Fruit fly (Drosophila melanogaster) S2 (cell line): ENCODE data around the gene ihog.

Source experiments
- CG8478 ChIP-seq: fragments of >200 bp; optimal IDR thresholded peaks from 2 replicates; lab custom pipeline; 2018
- CTCF ChIP-seq, 2 experiments: fragments of >200 bp; optimal IDR thresholded peaks; 2 replicates each; lab custom pipeline; 2018

DNA sequence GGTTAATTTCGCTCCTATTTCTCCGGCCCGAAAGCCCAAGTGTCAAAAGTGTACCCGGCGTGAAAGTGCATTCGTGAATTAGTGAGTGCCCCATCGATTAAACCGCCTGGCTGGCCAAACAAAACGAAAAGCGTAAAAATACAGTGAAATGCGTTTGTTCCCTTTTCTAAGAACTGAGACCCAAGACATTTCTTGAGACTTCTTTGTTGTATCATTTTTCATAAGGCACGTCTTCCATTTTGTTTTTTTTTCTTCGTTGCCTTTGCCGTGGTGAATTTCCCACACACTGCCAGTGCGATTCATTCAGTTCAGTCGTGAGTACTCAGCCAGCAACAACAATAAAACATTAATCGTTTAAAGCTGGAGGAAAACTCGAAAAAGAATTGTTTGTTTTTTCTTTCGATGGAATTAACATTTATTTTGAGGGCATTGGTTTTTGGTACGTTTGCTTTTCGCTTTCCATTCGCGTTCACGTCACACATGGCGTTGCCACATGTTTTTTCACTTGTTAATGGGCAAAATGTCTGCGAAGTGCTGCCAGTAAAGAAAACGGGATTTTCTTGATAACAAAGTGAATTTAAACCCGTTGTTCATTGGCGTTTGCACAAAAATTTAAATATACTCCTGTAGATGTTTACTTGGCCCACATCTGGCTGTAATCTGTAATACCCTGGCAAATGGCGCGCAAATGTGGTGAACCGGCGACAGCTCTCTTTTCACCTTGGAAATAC lies 27.1 kb downstream of the ihog start:
- TF ChIP-seq CG8478 (lab: Kevin White, UChicago) (no peak), CTCF (optimal IDR thresholded peaks at IDR 0.05; lab: Kevin White, UChicago) (no peak)
